Worm (Caenorhabditis elegans) whole organism, dauer: ENCODE data around the gene Y54G2A.72.

Experiments used
- unc-62 ChIP-seq: sonication (generic microtip); optimal IDR thresholded peaks from 2 replicates; lab custom pipeline; 2017; ENCODE audit warnings: missing biosample characterization, missing genetic modification reagents, missing genetic modification characterization

Gene Y54G2A.72

ce11 chrIV:2802193-2802592 lies 24.3 kb downstream of the Y54G2A.72 start:
- no peak for TF ChIP-seq unc-62

ce11 chrIV:2803652-2804051 lies 25.7 kb downstream of the Y54G2A.72 start, which contains the start of gene Y54G2A.32:
Gene Y54G2A.32, plus strand, starts transcription at chrIV:2803952.
- no peak for TF ChIP-seq unc-62

- no peak for TF ChIP-seq unc-62
Measured at ce11 chrIV:2805525-2805924, 27.6 kb downstream of the Y54G2A.72 start, which contains the start of gene Y54G2A.45. Gene Y54G2A.45, plus strand, starts transcription at chrIV:2805857.

ce11 chrIV:2808154-2808553 lies 30.2 kb downstream of the Y54G2A.72 start:
- TF ChIP-seq unc-62: no peak

ce11 chrIV:2809208-2809607 lies 31.3 kb downstream of the Y54G2A.72 start, which contains the start of gene Y54G2A.76:
Gene Y54G2A.76, plus strand, starts transcription at chrIV:2809410.
- TF ChIP-seq unc-62: no peak

- no peak for TF ChIP-seq unc-62
Measured at ce11 chrIV:2817038-2817437, 39.1 kb downstream of the Y54G2A.72 start.

- no peak for TF ChIP-seq unc-62
Measured at ce11 chrIV:2819633-2820032, 41.7 kb downstream of the Y54G2A.72 start, which contains the start of gene Y54G2A.13. Gene Y54G2A.13, minus strand, starts transcription at chrIV:2819733.

- no peak for TF ChIP-seq unc-62
Measured at ce11 chrIV:2820408-2820807, 42.5 kb downstream of the Y54G2A.72 start, which contains the start of gene Y54G2A.37. Gene Y54G2A.37, plus strand, starts transcription at chrIV:2820708.

- no peak for TF ChIP-seq unc-62
Measured at ce11 chrIV:2823446-2823845, 45.5 kb downstream of the Y54G2A.72 start, which contains the start of gene clec-80. Gene clec-80, plus strand, starts transcription at chrIV:2823746.

ce11 chrIV:2825460-2826103 lies 47.6 kb downstream of the Y54G2A.72 start:
- TF ChIP-seq unc-62: no peak

- TF ChIP-seq unc-62: no peak
Measured at ce11 chrIV:2826335-2826734, 48.4 kb downstream of the Y54G2A.72 start.
